Fruit fly (Drosophila melanogaster) whole organism, embryonic: Measurements from ENCODE around the gene EMC3.

Experiments
- Adf1 ChIP-seq: fragments of 200-800 bp; sonication (Bioruptor generic); IDR thresholded peaks from 2 replicates; pipeline ENCODE4 v1.3.6; 2022; ENCODE audit warnings: missing biosample characterization, missing genetic modification characterization
- Antp ChIP-seq: fragments of 200-800 bp; sonication (Bioruptor generic); optimal IDR thresholded peaks from 3 replicates; lab custom pipeline; 2016; ENCODE audit warnings: missing biosample characterization, missing genetic modification characterization
- B-H1 ChIP-seq: fragments of 200-800 bp; sonication (Bioruptor generic); IDR thresholded peaks from 3 replicates; pipeline ENCODE4 v1.3.6; 2022; ENCODE audit warnings: missing biosample characterization, missing genetic modification characterization
- Bdp1 ChIP-seq: fragments of 200-800 bp; sonication (Bioruptor generic); optimal IDR thresholded peaks from 3 replicates; lab custom pipeline; 2016; ENCODE audit warnings: missing biosample characterization, missing genetic modification characterization
- CG10366 ChIP-seq: fragments of 200-800 bp; sonication (Bioruptor generic); IDR thresholded peaks from 2 replicates; pipeline ENCODE4 v1.3.6; 2022; ENCODE audit warnings: missing biosample characterization, missing genetic modification characterization
- CG11504 ChIP-seq: fragments of 200-800 bp; sonication (Bioruptor generic); optimal IDR thresholded peaks from 3 replicates; lab custom pipeline; 2019; ENCODE audit warnings: missing biosample characterization, mild to moderate bottlenecking, missing genetic modification characterization, moderate library complexity
- CG13287 ChIP-seq: fragments of 200-800 bp; sonication (Bioruptor generic); IDR thresholded peaks from 2 replicates; pipeline ENCODE4 v1.3.6; 2022; ENCODE audit warnings: missing biosample characterization, missing genetic modification characterization; ENCODE audit not compliant: partially characterized antibody
- CG13894 ChIP-seq: fragments of 200-800 bp; sonication (Bioruptor generic); optimal IDR thresholded peaks from 3 replicates; lab custom pipeline; 2018; ENCODE audit warnings: missing biosample characterization, mild to moderate bottlenecking, missing genetic modification characterization, moderate library complexity
- CG15514 ChIP-seq: fragments of 200-800 bp; sonication (Bioruptor generic); optimal IDR thresholded peaks from 3 replicates; lab custom pipeline; 2017; ENCODE audit warnings: missing biosample characterization, missing genetic modification characterization, mild to moderate bottlenecking, moderate library complexity, missing genetic modification reagents
- CG16779 ChIP-seq: fragments of 200-800 bp; sonication (Bioruptor generic); IDR thresholded peaks from 2 replicates; pipeline ENCODE4 v1.3.6; 2022; ENCODE audit warnings: missing biosample characterization, missing genetic modification characterization
- CG17361 ChIP-seq: fragments of 200-800 bp; sonication (Bioruptor generic); IDR thresholded peaks from 3 replicates; pipeline ENCODE4 v1.3.6; 2022; ENCODE audit warnings: missing biosample characterization, missing genetic modification characterization
- CG2116 ChIP-seq: fragments of 200-800 bp; sonication (Bioruptor generic); optimal IDR thresholded peaks from 3 replicates; lab custom pipeline; 2018; ENCODE audit warnings: missing biosample characterization, mild to moderate bottlenecking, missing genetic modification characterization
- CG7928 ChIP-seq: fragments of 200-800 bp; sonication (Bioruptor generic); optimal IDR thresholded peaks from 2 replicates; lab custom pipeline; 2017; ENCODE audit warnings: missing biosample characterization, mild to moderate bottlenecking, missing genetic modification characterization
- CG7963 ChIP-seq: fragments of 200-800 bp; sonication (Bioruptor generic); IDR thresholded peaks from 3 replicates; pipeline ENCODE4 v1.3.6; 2022; ENCODE audit warnings: missing biosample characterization, missing genetic modification characterization; ENCODE audit not compliant: partially characterized antibody
- CG8290 ChIP-seq, 3 experiments: fragments of 200-800 bp; sonication (Bioruptor generic); optimal IDR thresholded peaks; 2 replicates each; lab custom pipeline; 2016 to 2019; ENCODE audit warnings: missing biosample characterization in 3 of 3, missing genetic modification characterization in 3 of 3, mild to moderate bottlenecking in 2 of 3, moderate library complexity in 1 of 3
- CG8388 ChIP-seq: fragments of 200-800 bp; sonication (Bioruptor generic); optimal IDR thresholded peaks from 2 replicates; lab custom pipeline; 2019; ENCODE audit warnings: missing biosample characterization, mild to moderate bottlenecking, missing genetic modification characterization, moderate library complexity
- D19B ChIP-seq: fragments of 200-800 bp; sonication (Bioruptor generic); optimal IDR thresholded peaks from 2 replicates; lab custom pipeline; 2017; ENCODE audit warnings: missing biosample characterization, mild to moderate bottlenecking, missing genetic modification characterization
- Dbx ChIP-seq: fragments of 200-800 bp; sonication (Bioruptor generic); IDR thresholded peaks from 3 replicates; pipeline ENCODE4 v1.3.6; 2022; ENCODE audit warnings: missing biosample characterization, missing genetic modification characterization
- Dll ChIP-seq: fragments of 200-800 bp; sonication (Bioruptor generic); IDR thresholded peaks from 4 replicates; pipeline ENCODE4 v1.3.6; 2022; ENCODE audit warnings: missing biosample characterization, missing genetic modification characterization; ENCODE audit not compliant: partially characterized antibody
- Doc2 ChIP-seq: fragments of 200-800 bp; sonication (Bioruptor generic); IDR thresholded peaks from 2 replicates; pipeline ENCODE4 v1.3.6; 2022; ENCODE audit warnings: missing biosample characterization, missing genetic modification characterization
- HLH54F ChIP-seq: fragments of 200-800 bp; sonication (Bioruptor generic); optimal IDR thresholded peaks from 3 replicates; lab custom pipeline; 2016; ENCODE audit warnings: missing biosample characterization, missing genetic modification characterization
- Hand ChIP-seq: fragments of 200-800 bp; sonication (Bioruptor generic); optimal IDR thresholded peaks from 2 replicates; lab custom pipeline; 2017; ENCODE audit warnings: mild to moderate bottlenecking, missing biosample characterization, missing genetic modification reagents, missing genetic modification characterization
- HmgD ChIP-seq: fragments of 200-800 bp; sonication (Bioruptor generic); optimal IDR thresholded peaks from 3 replicates; lab custom pipeline; 2016; ENCODE audit warnings: missing biosample characterization, missing genetic modification characterization
- Hr3 ChIP-seq: fragments of 200-800 bp; sonication (Bioruptor generic); optimal IDR thresholded peaks from 3 replicates; lab custom pipeline; 2016; ENCODE audit warnings: missing biosample characterization, missing genetic modification characterization
- Med ChIP-seq: fragments of 200-800 bp; sonication (Bioruptor generic); peaks from one replicate; lab custom pipeline; 2016; ENCODE audit warnings: missing biosample characterization, missing genetic modification characterization, mild to moderate bottlenecking, inconsistent platforms, moderate library complexity
- Meics ChIP-seq: fragments of 200-800 bp; sonication (Bioruptor generic); optimal IDR thresholded peaks from 2 replicates; lab custom pipeline; 2017; ENCODE audit warnings: missing biosample characterization, mild to moderate bottlenecking, missing genetic modification characterization
- Mes4 ChIP-seq: fragments of 200-800 bp; sonication (Bioruptor generic); optimal IDR thresholded peaks from 2 replicates; lab custom pipeline; 2016; ENCODE audit warnings: missing biosample characterization, missing genetic modification characterization
- Opbp ChIP-seq: fragments of 200-800 bp; sonication (Bioruptor generic); IDR thresholded peaks from 3 replicates; pipeline ENCODE4 v1.3.6; 2022; ENCODE audit warnings: missing biosample characterization, missing genetic modification characterization; ENCODE audit not compliant: partially characterized antibody
- PHDP ChIP-seq: fragments of 200-800 bp; sonication (Bioruptor generic); optimal IDR thresholded peaks from 3 replicates; lab custom pipeline; 2018; ENCODE audit warnings: missing biosample characterization, mild to moderate bottlenecking, missing genetic modification characterization, moderate library complexity
- Rfx ChIP-seq: fragments of 200-800 bp; sonication (Bioruptor generic); IDR thresholded peaks from 2 replicates; pipeline ENCODE4 v1.3.6; 2022; ENCODE audit warnings: missing biosample characterization, missing genetic modification characterization
- TFAM ChIP-seq: fragments of 200-800 bp; sonication (Bioruptor generic); optimal IDR thresholded peaks from 2 replicates; lab custom pipeline; 2017; ENCODE audit warnings: missing biosample characterization, missing genetic modification characterization, inconsistent platforms
- bcd ChIP-seq: fragments of 200-800 bp; sonication (Bioruptor generic); optimal IDR thresholded peaks from 2 replicates; lab custom pipeline; 2017; ENCODE audit warnings: missing biosample characterization, mild to moderate bottlenecking, missing genetic modification characterization
- bigmax ChIP-seq: fragments of 200-800 bp; sonication (Bioruptor generic); optimal IDR thresholded peaks from 2 replicates; lab custom pipeline; 2018; ENCODE audit warnings: missing biosample characterization, mild to moderate bottlenecking, missing genetic modification characterization
- br ChIP-seq: fragments of >200 bp; optimal IDR thresholded peaks from 2 replicates; lab custom pipeline; 2017
- btn ChIP-seq: fragments of 200-800 bp; sonication (Bioruptor generic); optimal IDR thresholded peaks from 2 replicates; lab custom pipeline; 2016; ENCODE audit warnings: missing biosample characterization, missing genetic modification characterization
- cas ChIP-seq: fragments of 200-800 bp; sonication (Bioruptor generic); IDR thresholded peaks from 2 replicates; pipeline ENCODE4 v1.3.6; 2022; ENCODE audit warnings: missing biosample characterization, missing genetic modification characterization
- chinmo ChIP-seq: fragments of 200-800 bp; sonication (Bioruptor generic); IDR thresholded peaks from 4 replicates; pipeline ENCODE4 v1.3.6; 2022; ENCODE audit warnings: missing biosample characterization, missing genetic modification characterization; ENCODE audit not compliant: partially characterized antibody
- ci ChIP-seq: fragments of 200-800 bp; sonication (Bioruptor generic); IDR thresholded peaks from 3 replicates; pipeline ENCODE4 v1.3.6; 2022; ENCODE audit warnings: missing biosample characterization, missing genetic modification characterization
- emc ChIP-seq: fragments of 200-800 bp; sonication (Bioruptor generic); optimal IDR thresholded peaks from 2 replicates; lab custom pipeline; 2016; ENCODE audit warnings: missing biosample characterization, missing genetic modification characterization
- fd64A ChIP-seq: fragments of 200-800 bp; sonication (Bioruptor generic); optimal IDR thresholded peaks from 3 replicates; lab custom pipeline; 2018; ENCODE audit warnings: missing biosample characterization, mild to moderate bottlenecking, missing genetic modification characterization
- gce ChIP-seq: fragments of 200-800 bp; sonication (Bioruptor generic); IDR thresholded peaks from 3 replicates; pipeline ENCODE4 v1.3.6; 2022; ENCODE audit warnings: missing biosample characterization, missing genetic modification characterization
- gem ChIP-seq: fragments of 200-800 bp; sonication (Bioruptor generic); optimal IDR thresholded peaks from 2 replicates; lab custom pipeline; 2019; ENCODE audit warnings: missing biosample characterization, mild to moderate bottlenecking, missing genetic modification characterization, moderate library complexity
- grn ChIP-seq: fragments of 200-800 bp; sonication (Bioruptor generic); optimal IDR thresholded peaks from 3 replicates; lab custom pipeline; 2017; ENCODE audit warnings: missing biosample characterization, missing genetic modification characterization
- ind ChIP-seq: fragments of 200-800 bp; sonication (Bioruptor generic); optimal IDR thresholded peaks from 3 replicates; lab custom pipeline; 2016; ENCODE audit warnings: missing biosample characterization, missing genetic modification characterization
- nau ChIP-seq: fragments of 200-800 bp; sonication (Bioruptor generic); optimal IDR thresholded peaks from 3 replicates; lab custom pipeline; 2017; ENCODE audit warnings: missing biosample characterization, mild to moderate bottlenecking, missing genetic modification characterization, missing genetic modification reagents
- prd ChIP-seq, 3 experiments: fragments of >200 bp in 2 of 3; fragments of 200-800 bp in 1 of 3; sonication (Bioruptor generic) in 1 of 3; optimal IDR thresholded peaks in 2 of 3; IDR thresholded peaks in 1 of 3; 2 replicates in 2 of 3; 3 replicates in 1 of 3; pipeline versions ENCODE4 v1.3.6 to Lab custom; 2017 to 2022; ENCODE audit warnings: missing biosample characterization in 1 of 3, missing genetic modification characterization in 1 of 3
- pum ChIP-seq: fragments of 200-800 bp; sonication (Bioruptor generic); optimal IDR thresholded peaks from 2 replicates; lab custom pipeline; 2016; ENCODE audit warnings: missing biosample characterization, missing genetic modification characterization
- ranshi ChIP-seq: fragments of 200-800 bp; sonication (Bioruptor generic); IDR thresholded peaks from 2 replicates; pipeline ENCODE4 v1.3.6; 2022; ENCODE audit warnings: missing biosample characterization, missing genetic modification characterization
- run ChIP-seq: fragments of 200-800 bp; sonication (Bioruptor generic); optimal IDR thresholded peaks from 3 replicates; lab custom pipeline; 2018; ENCODE audit warnings: missing biosample characterization, mild to moderate bottlenecking, missing genetic modification characterization
- sens ChIP-seq: fragments of 200-800 bp; sonication (Bioruptor generic); peaks from one replicate; lab custom pipeline; 2016; ENCODE audit warnings: missing biosample characterization, missing genetic modification characterization
- trem ChIP-seq: fragments of 200-800 bp; optimal IDR thresholded peaks from 3 replicates; lab custom pipeline; 2019; ENCODE audit warnings: missing biosample characterization, mild to moderate bottlenecking, missing genetic modification characterization, moderate library complexity
- tup ChIP-seq: fragments of 200-800 bp; sonication (Bioruptor generic); optimal IDR thresholded peaks from 2 replicates; lab custom pipeline; 2016; ENCODE audit warnings: missing biosample characterization, mild to moderate bottlenecking, missing genetic modification characterization, moderate library complexity
- vvl ChIP-seq: fragments of 200-800 bp; sonication (Bioruptor generic); IDR thresholded peaks from 2 replicates; pipeline ENCODE4 v1.3.6; 2022; ENCODE audit warnings: missing biosample characterization, missing genetic modification characterization

EMC3 gene

dm6 chr2L:10685666-10686065, 46.6 kb downstream of the EMC3 start (continued):
- TF ChIP-seq Opbp (GFP tag; lab: Robert Waterston, UW), result no peak
- no peak for TF ChIP-seq Mes4 (GFP tag; lab: Kevin White, UChicago)
- TF ChIP-seq Adf1 (GFP tag; lab: Robert Waterston, UW), result no peak
- no peak for TF ChIP-seq cas
- no peak for TF ChIP-seq btn (GFP tag; lab: Kevin White, UChicago)
- peak; percentile 13 for TF ChIP-seq CG8290 (GFP tag; optimal IDR thresholded peaks at IDR 0.05; lab: Kevin White, UChicago)
- TF ChIP-seq CG8290 (tag; optimal IDR thresholded peaks at IDR 0.05; lab: Kevin White, UChicago), result peak in 1 of 2 experiments; percentile 16
- TF ChIP-seq trem (tag; lab: Kevin White, UChicago), result no peak
- TF ChIP-seq bigmax, result no peak
- TF ChIP-seq Med, result peak; percentile 62
- no peak for TF ChIP-seq prd (optimal IDR thresholded peaks at IDR 0.05; lab: Kevin White, UChicago)
- TF ChIP-seq prd (GFP tag; IDR thresholded peaks at IDR 0.05; lab: Robert Waterston, UW), result 0 out of 3 replicates have a peak, but pooled peaks have one; percentile 13
- TF ChIP-seq ci (GFP tag; lab: Robert Waterston, UW), result no peak
- TF ChIP-seq ind (GFP tag; lab: Kevin White, UChicago), result peak; percentile 20
- TF ChIP-seq Rfx (GFP tag; lab: Robert Waterston, UW), result peak; percentile 27; the same call in 1 of the 2 replicates
- no peak for TF ChIP-seq CG17361 (GFP tag; lab: Robert Waterston, UW)
- TF ChIP-seq PHDP, result no peak
- no peak for TF ChIP-seq Hr3 (GFP tag; lab: Kevin White, UChicago)
- TF ChIP-seq CG10366, result no peak; the same call in 1 of the 2 replicates
- no peak for TF ChIP-seq nau (GFP tag; lab: Kevin White, UChicago)
- no peak for TF ChIP-seq emc (GFP tag; lab: Kevin White, UChicago)
- no peak for TF ChIP-seq Dll (GFP tag; lab: Robert Waterston, UW)
- no peak for TF ChIP-seq HmgD
- no peak for TF ChIP-seq TFAM (GFP tag; lab: Kevin White, UChicago)
- TF ChIP-seq br (lab: Kevin White, UChicago), result no peak
- no peak for TF ChIP-seq CG2116 (GFP tag; lab: Kevin White, UChicago)
- TF ChIP-seq gce (GFP tag; lab: Robert Waterston, UW), result no peak
- no peak for TF ChIP-seq HLH54F (GFP tag; lab: Kevin White, UChicago)
- no peak for TF ChIP-seq Bdp1
- TF ChIP-seq CG7963 (GFP tag; lab: Robert Waterston, UW), result no peak
- no peak for TF ChIP-seq CG16779 (GFP tag; lab: Robert Waterston, UW)
- TF ChIP-seq run (tag; lab: Kevin White, UChicago), result no peak
- TF ChIP-seq tup, result no peak
- TF ChIP-seq Hand (GFP tag; lab: Kevin White, UChicago), result no peak
- TF ChIP-seq ranshi, result no peak
- TF ChIP-seq D19B, result peak; percentile 79
- TF ChIP-seq Dbx (GFP tag; lab: Robert Waterston, UW), result 0 out of 3 replicates have a peak, but pooled peaks have one; percentile 15
- TF ChIP-seq Meics (GFP tag; lab: Kevin White, UChicago), result no peak
- no peak for TF ChIP-seq CG13287 (GFP tag; lab: Robert Waterston, UW)
- TF ChIP-seq CG7928, result no peak
- TF ChIP-seq CG8388 (GFP tag; lab: Kevin White, UChicago), result no peak
- TF ChIP-seq CG15514 (GFP tag; lab: Kevin White, UChicago), result peak; percentile 6
- no peak for TF ChIP-seq pum (GFP tag; lab: Kevin White, UChicago)

- TF ChIP-seq CG11504 (tag; lab: Kevin White, UChicago), result no peak
- TF ChIP-seq fd64A (GFP tag; lab: Kevin White, UChicago), result no peak
- TF ChIP-seq bcd (GFP tag; lab: Kevin White, UChicago), result no peak
- TF ChIP-seq sens (GFP tag; lab: Kevin White, UChicago), result peak; percentile 35
- TF ChIP-seq Doc2 (GFP tag; lab: Robert Waterston, UW), result no peak
- peak; percentile 74 for TF ChIP-seq CG13894 (tag; lab: Kevin White, UChicago)
- no peak for TF ChIP-seq Antp
- no peak for TF ChIP-seq B-H1 (GFP tag; lab: Robert Waterston, UW)
- TF ChIP-seq chinmo, result 0 out of 4 replicates have a peak, but pooled peaks have one; percentile 30
- peak; percentile 39; the same call in 1 of the 2 replicates for TF ChIP-seq vvl (GFP tag; lab: Robert Waterston, UW)
- TF ChIP-seq grn (GFP tag; lab: Kevin White, UChicago), result peak; percentile 37
- no peak for TF ChIP-seq gem
- TF ChIP-seq, all 482 proteins: peak for 5
Measured at dm6 chr2L:10684309-10684708, 47.9 kb downstream of the EMC3 start, which contains the start of gene CG7299. TSS of gene CG7299 (minus strand) at chr2L:10684409.
